Worm (Caenorhabditis elegans) whole organism, early embryonic: ENCODE results near the gene daf-2.

Source experiments
- B0310.2 ChIP-seq: sonication (generic microtip); optimal IDR thresholded peaks from 2 replicates; lab custom pipeline; 2016; ENCODE audit warnings: mild to moderate bottlenecking, missing genetic modification characterization, missing compliant biosample characterization
- F13C5.2 ChIP-seq: sonication (generic microtip); optimal IDR thresholded peaks from 2 replicates; lab custom pipeline; 2017; ENCODE audit warnings: mild to moderate bottlenecking, missing genetic modification characterization, inconsistent platforms, missing compliant biosample characterization
- aly-1 ChIP-seq: sonication (generic microtip); optimal IDR thresholded peaks from 2 replicates; lab custom pipeline; 2016; ENCODE audit warnings: missing genetic modification characterization, missing compliant biosample characterization
- ama-1 ChIP-seq: fragments of 150-350 bp; optimal IDR thresholded peaks from 2 replicates; lab custom pipeline; 2014
- ceh-13 ChIP-seq: fragments of 200-800 bp; sonication (Bioruptor generic); optimal IDR thresholded peaks from 2 replicates; lab custom pipeline; 2018; ENCODE audit warnings: mild to moderate bottlenecking, missing genetic modification characterization, missing compliant biosample characterization
- ceh-36 ChIP-seq: sonication (generic microtip); optimal IDR thresholded peaks from 2 replicates; lab custom pipeline; 2016; ENCODE audit warnings: missing genetic modification characterization, inconsistent platforms, missing compliant biosample characterization
- ets-7 ChIP-seq: sonication (generic microtip); optimal IDR thresholded peaks from 2 replicates; lab custom pipeline; 2016; ENCODE audit warnings: missing genotype, missing genetic modification characterization, missing compliant biosample characterization
- flt-1 ChIP-seq: fragments of 200-800 bp; sonication (Bioruptor generic); IDR thresholded peaks from 2 replicates; pipeline ENCODE4 v1.3.6; 2022; ENCODE audit warnings: missing genetic modification characterization, missing compliant biosample characterization
- hmbx-1 ChIP-seq: sonication (generic microtip); optimal IDR thresholded peaks from 2 replicates; lab custom pipeline; 2016; ENCODE audit warnings: mild to moderate bottlenecking, missing genetic modification characterization, missing compliant biosample characterization
- hmg-4 ChIP-seq: fragments of 200-800 bp; sonication (Bioruptor generic); optimal IDR thresholded peaks from 2 replicates; lab custom pipeline; 2018; ENCODE audit warnings: mild to moderate bottlenecking, missing genetic modification characterization, missing compliant biosample characterization
- hnd-1 ChIP-seq: sonication (generic microtip); optimal IDR thresholded peaks from 2 replicates; lab custom pipeline; 2016; ENCODE audit warnings: missing genetic modification characterization, missing compliant biosample characterization
- pes-1 ChIP-seq: fragments of 200-800 bp; sonication (Bioruptor generic); IDR thresholded peaks from 2 replicates; pipeline ENCODE4 v1.3.6; 2022; ENCODE audit warnings: missing genetic modification reagents, missing genetic modification characterization, missing compliant biosample characterization
- scrt-1 ChIP-seq: fragments of 200-800 bp; sonication (Bioruptor generic); IDR thresholded peaks from 2 replicates; pipeline ENCODE4 v1.3.6; 2022; ENCODE audit warnings: missing genetic modification characterization, missing compliant biosample characterization
- sea-1 ChIP-seq: fragments of 200-800 bp; sonication (Bioruptor generic); conservative IDR thresholded peaks from 2 replicates; pipeline ENCODE4 v1.3.6; 2022; ENCODE audit warnings: missing genetic modification characterization, missing compliant biosample characterization
- tbx-11 ChIP-seq: fragments of 200-800 bp; sonication (Bioruptor generic); IDR thresholded peaks from 2 replicates; pipeline ENCODE4 v1.3.6; 2022; ENCODE audit warnings: missing genetic modification characterization, missing compliant biosample characterization
- tbx-37 ChIP-seq: fragments of 200-800 bp; sonication (Bioruptor generic); conservative IDR thresholded peaks from 2 replicates; pipeline ENCODE4 v1.3.6; 2022; ENCODE audit warnings: missing genetic modification reagents, missing genetic modification characterization, missing compliant biosample characterization
- tra-4 ChIP-seq: sonication (generic microtip); optimal IDR thresholded peaks from 2 replicates; lab custom pipeline; 2017; ENCODE audit warnings: missing genetic modification characterization, missing compliant biosample characterization

Gene daf-2

DNA sequence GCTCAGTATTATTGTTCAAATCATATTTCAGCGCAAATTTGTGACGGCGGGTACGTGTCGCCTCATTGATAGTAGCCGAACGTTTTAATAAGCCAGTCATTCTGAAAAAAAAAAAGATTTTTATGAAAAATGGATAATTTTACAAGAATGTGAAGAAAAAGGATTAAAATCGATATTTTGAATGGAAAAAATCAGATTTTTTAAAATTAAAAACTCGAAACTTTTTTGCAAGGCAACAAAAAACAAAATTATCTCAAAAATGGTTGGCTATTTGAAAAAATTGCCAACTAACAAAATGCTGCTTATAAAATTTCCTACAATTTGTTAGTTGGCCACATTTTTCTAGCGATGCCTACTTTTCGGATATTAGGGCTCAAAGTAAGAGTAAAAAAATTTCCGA is 50.7 kb downstream of the daf-2 start, which contains the start of gene Y55D5A.4:
Y55D5A.4 (minus strand) TSS at position 101 of the 400 bp plus-strand sequence.
- TF ChIP-seq aly-1, result no peak
- no peak for TF ChIP-seq scrt-1
- TF ChIP-seq tbx-11 (GFP tag; lab: Robert Waterston, UW), result no peak
- TF ChIP-seq F13C5.2 (tag; lab: Kevin White, UChicago), result no peak
- TF ChIP-seq tra-4 (tag; lab: Kevin White, UChicago), result no peak
- TF ChIP-seq ceh-36 (tag; lab: Kevin White, UChicago), result no peak
- TF ChIP-seq B0310.2 (tag; lab: Kevin White, UChicago), result no peak
- no peak for TF ChIP-seq ets-7 (tag; lab: Kevin White, UChicago)
- TF ChIP-seq hmg-4, result no peak
- no peak for TF ChIP-seq sea-1
- no peak for TF ChIP-seq pes-1 (GFP tag; lab: Robert Waterston, UW)
- no peak for TF ChIP-seq ama-1 (lab: Kevin White, UChicago)
- no peak for TF ChIP-seq hmbx-1
- TF ChIP-seq tbx-37 (GFP tag; lab: Robert Waterston, UW), result no peak
- no peak for TF ChIP-seq flt-1
- TF ChIP-seq ceh-13, result no peak
- TF ChIP-seq hnd-1, result no peak

DNA sequence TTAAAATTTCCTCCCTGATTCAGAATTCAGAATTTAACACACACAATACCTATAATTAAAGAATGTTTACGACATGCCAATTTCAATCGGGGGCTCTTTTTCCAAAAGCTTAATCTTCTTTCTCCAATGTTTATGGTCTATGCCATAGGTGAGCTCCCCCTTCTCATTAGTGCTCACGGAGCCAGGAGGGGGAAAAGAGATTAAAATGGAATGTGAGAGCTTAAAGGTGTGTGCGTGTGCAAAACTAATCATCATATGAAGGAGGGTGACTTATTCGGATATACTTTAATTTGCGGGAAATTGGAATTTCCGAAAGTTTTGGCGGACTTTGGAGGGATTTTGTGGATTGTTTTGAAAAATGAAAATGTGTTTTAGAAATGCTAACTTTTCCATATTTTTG is 57.6 kb downstream of the daf-2 start:
- TF ChIP-seq F13C5.2 (tag; lab: Kevin White, UChicago) (no peak), hmg-4 (no peak), scrt-1 (no peak), sea-1 (no peak), hmbx-1 (no peak), ets-7 (tag; lab: Kevin White, UChicago) (no peak), tra-4 (tag; lab: Kevin White, UChicago) (no peak), aly-1 (no peak)

DNA sequence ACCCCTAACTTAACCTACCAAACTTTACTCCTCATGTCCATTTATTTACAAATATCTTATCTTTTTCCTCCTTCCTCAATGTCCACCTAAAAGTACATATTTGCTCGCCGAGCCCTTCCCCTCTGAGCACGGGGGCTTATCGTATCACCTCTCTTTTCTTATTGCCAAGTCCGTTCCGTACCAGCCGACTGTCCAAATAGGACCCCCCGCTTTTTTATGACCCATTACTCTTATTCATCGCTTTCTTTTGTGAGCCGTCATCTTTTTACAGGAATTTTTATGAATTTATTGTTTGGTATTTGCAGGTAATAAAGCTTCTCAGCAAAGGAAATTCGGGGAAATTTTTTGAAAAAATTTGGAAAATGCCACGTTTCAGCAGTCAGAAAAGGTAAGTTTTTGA is 58.5 kb downstream of the daf-2 start, which contains the start of gene Y55D5A.1:
Y55D5A.1 (plus strand) TSS at position 301 of the 400 bp plus-strand sequence.
- TF ChIP-seq pes-1 (GFP tag; lab: Robert Waterston, UW), result no peak
- TF ChIP-seq F13C5.2 (tag; lab: Kevin White, UChicago), result no peak
- no peak for TF ChIP-seq sea-1
- TF ChIP-seq hmbx-1, result no peak
- no peak for TF ChIP-seq tbx-37 (GFP tag; lab: Robert Waterston, UW)
- TF ChIP-seq aly-1, result no peak
- TF ChIP-seq hnd-1, result no peak
- TF ChIP-seq tbx-11 (GFP tag; lab: Robert Waterston, UW), result no peak
- TF ChIP-seq B0310.2 (tag; lab: Kevin White, UChicago), result no peak
- no peak for TF ChIP-seq hmg-4

DNA sequence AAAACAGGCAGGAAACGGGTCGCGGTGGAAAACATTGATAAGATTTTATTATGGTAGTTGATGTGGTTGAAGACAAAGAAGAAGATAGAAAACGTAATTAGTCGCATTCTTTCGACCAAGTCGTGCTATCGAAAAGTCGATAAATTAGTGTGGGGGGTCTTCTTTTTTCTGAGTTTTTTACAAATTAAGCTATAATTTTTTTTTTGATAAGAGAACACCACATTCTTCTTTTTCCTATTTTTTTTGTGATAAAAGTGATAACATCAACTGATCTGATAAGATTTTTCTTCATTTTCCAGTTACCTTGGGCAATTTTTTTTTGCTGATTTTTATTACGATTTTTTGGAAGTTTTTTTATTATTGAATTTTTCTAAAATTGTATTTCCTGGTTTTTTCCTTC is 59.7 kb downstream of the daf-2 start:
- TF ChIP-seq ceh-13 (no peak), aly-1 (no peak), flt-1 (no peak), sea-1 (no peak), pes-1 (GFP tag; lab: Robert Waterston, UW) (no peak), tbx-11 (GFP tag; lab: Robert Waterston, UW) (no peak), ama-1 (lab: Kevin White, UChicago) (no peak), hmg-4 (no peak), tbx-37 (GFP tag; lab: Robert Waterston, UW) (no peak), scrt-1 (no peak), F13C5.2 (tag; lab: Kevin White, UChicago) (no peak), ets-7 (tag; lab: Kevin White, UChicago) (no peak), B0310.2 (tag; lab: Kevin White, UChicago) (no peak)

DNA sequence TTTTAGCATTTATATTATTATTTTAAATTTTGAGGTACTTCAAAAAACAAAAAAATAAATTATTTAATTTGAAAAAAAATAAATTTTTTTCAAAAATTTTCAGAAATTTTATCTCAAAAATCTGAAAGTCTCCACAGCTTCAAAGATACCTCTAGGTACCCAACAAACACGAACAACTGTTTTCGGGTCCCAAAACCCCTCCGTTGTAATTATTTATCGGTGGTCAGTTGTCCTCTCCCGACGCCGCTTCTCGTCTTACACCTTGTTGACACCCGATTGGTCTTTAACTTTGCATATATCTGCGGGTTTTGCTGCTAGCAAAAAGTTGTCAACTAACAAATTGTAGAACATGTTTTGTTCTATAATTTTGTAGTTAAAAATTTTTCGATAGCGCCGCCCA is 64.5 kb downstream of the daf-2 start:
- TF ChIP-seq scrt-1 (no peak), B0310.2 (tag; lab: Kevin White, UChicago) (no peak), flt-1 (no peak), tra-4 (tag; lab: Kevin White, UChicago) (no peak), aly-1 (no peak)

DNA sequence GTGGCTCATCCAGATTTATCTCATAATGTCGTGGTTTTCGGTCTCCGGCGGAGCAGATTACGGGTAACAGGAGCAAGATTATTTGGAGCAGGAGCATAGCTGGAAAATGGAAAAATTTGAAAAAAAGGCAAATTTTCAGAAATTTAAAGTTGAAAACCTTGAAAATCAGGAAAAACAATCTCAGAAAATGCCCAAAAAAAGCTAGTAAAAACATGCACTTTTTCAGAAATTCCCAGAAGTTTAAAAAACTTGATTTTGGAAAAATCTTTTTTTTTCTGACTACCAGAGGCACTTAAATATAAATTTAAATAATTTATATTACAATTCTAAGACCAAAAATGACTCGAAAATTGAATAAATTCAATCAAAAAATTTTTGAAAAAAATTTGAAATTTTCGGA is 65.0 kb downstream of the daf-2 start, which contains the start of gene Y55D5A.3:
Y55D5A.3 (minus strand) TSS at position 101 of the 400 bp plus-strand sequence.
- TF ChIP-seq aly-1 (no peak), flt-1 (no peak), scrt-1 (no peak), B0310.2 (tag; lab: Kevin White, UChicago) (no peak), ama-1 (lab: Kevin White, UChicago) (no peak), pes-1 (GFP tag; lab: Robert Waterston, UW) (no peak), hmg-4 (no peak), hmbx-1 (no peak), ceh-36 (tag; lab: Kevin White, UChicago) (no peak), ceh-13 (no peak), tbx-11 (GFP tag; lab: Robert Waterston, UW) (no peak), hnd-1 (no peak), tra-4 (tag; lab: Kevin White, UChicago) (no peak), ets-7 (tag; lab: Kevin White, UChicago) (no peak), tbx-37 (GFP tag; lab: Robert Waterston, UW) (no peak), F13C5.2 (tag; lab: Kevin White, UChicago) (no peak), sea-1 (no peak)

ce11 chrIII:2972977-2973376 is 67.7 kb downstream of the daf-2 start:
- TF ChIP-seq sea-1 (no peak), aly-1 (no peak), hmg-4 (no peak), tra-4 (tag; lab: Kevin White, UChicago) (no peak), pes-1 (GFP tag; lab: Robert Waterston, UW) (no peak), tbx-11 (GFP tag; lab: Robert Waterston, UW) (no peak), scrt-1 (no peak), flt-1 (no peak), hnd-1 (no peak), ets-7 (tag; lab: Kevin White, UChicago) (no peak), tbx-37 (GFP tag; lab: Robert Waterston, UW) (no peak)

DNA sequence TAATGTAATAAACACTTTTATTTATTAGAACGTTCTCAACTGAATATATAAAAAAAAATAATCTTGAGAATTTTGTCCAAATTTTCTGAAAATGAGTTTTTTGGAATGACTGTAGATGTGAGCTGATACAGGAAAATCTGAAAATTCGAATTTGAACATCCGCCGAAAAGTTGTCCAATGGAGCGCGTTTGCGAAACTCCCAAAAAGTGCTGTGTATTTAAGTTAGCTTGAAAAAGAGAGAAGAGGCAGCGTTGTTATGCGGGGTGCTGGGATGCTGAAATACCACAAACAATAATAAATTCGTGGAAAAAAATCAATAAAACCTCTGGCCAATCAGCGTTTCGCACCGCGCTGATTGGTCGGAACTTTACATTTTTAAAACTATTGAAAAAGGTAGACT is 70.4 kb downstream of the daf-2 start:
- TF ChIP-seq pes-1 (GFP tag; lab: Robert Waterston, UW) (no peak), hmg-4 (no peak), tbx-37 (GFP tag; lab: Robert Waterston, UW) (no peak), hmbx-1 (no peak), scrt-1 (no peak), B0310.2 (tag; lab: Kevin White, UChicago) (no peak), tbx-11 (GFP tag; lab: Robert Waterston, UW) (no peak), tra-4 (tag; lab: Kevin White, UChicago) (no peak), aly-1 (no peak), ets-7 (tag; lab: Kevin White, UChicago) (no peak), ceh-36 (tag; lab: Kevin White, UChicago) (no peak), flt-1 (no peak), ama-1 (lab: Kevin White, UChicago) (no peak), hnd-1 (no peak), F13C5.2 (tag; lab: Kevin White, UChicago) (no peak), ceh-13 (no peak), sea-1 (no peak)
